Fruit fly (Drosophila melanogaster): Measurements from ENCODE around the gene CG10947.
A peak's percentile ranks its signal among the peaks of the same experiment; 100 is the strongest.

Gene CG10947

dm6 chr2L:20349671-20350539 lies 64.7 kb downstream of the CG10947 start, which contains the start of the genes La and RtGEF (continued):
- no peak for TF ChIP-seq Sp1 (GFP tag; optimal IDR thresholded peaks at IDR 0.05)

DNA sequence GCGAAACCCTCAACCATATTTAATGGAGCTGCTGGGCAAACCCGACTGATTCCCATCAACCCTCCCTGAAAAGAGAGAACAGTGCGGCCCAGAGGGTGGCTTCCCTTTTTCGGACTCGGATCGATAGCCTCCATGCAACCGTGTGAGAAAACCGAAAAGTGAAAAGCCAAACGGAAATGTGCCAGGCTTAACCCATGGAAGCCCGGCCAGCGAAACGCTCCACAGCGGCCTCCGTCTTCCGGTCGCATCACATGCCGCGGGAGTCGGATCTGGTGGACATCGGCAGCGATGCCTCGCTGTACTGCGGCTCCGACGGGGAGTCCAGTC lies 72.6 kb downstream of the CG10947 start:
- TF ChIP-seq N (GFP tag; optimal IDR thresholded peaks at IDR 0.05) (no peak), dsf (GFP tag; optimal IDR thresholded peaks at IDR 0.05; ENCODE audit: borderline replicate concordance) (no peak), foxo (GFP tag; optimal IDR thresholded peaks at IDR 0.05) (no peak), Dif (GFP tag; optimal IDR thresholded peaks at IDR 0.05; ENCODE audit: partially characterized antibody) (no peak), psq (GFP tag; optimal IDR thresholded peaks at IDR 0.05) (no peak), Hr78 (GFP tag; optimal IDR thresholded peaks at IDR 0.05) (no peak), HLH106 (tag; optimal IDR thresholded peaks at IDR 0.05) (no peak), Sp1 (GFP tag; optimal IDR thresholded peaks at IDR 0.05) (no peak), Rel (GFP tag; optimal IDR thresholded peaks at IDR 0.05) (no peak), Rel (tag; optimal IDR thresholded peaks at IDR 0.05) (no peak), fru (GFP tag; optimal IDR thresholded peaks at IDR 0.05) (no peak), h (GFP tag; optimal IDR thresholded peaks at IDR 0.05) (no peak), brk (GFP tag; optimal IDR thresholded peaks at IDR 0.05) (no peak), Abd-B (GFP tag; optimal IDR thresholded peaks at IDR 0.05) (no peak), woc (GFP tag; optimal IDR thresholded peaks at IDR 0.05) (no peak), OdsH (GFP tag; optimal IDR thresholded peaks at IDR 0.05) (no peak), Dfd (GFP tag; optimal IDR thresholded peaks at IDR 0.05) (no peak), CG32264 (GFP tag; optimal IDR thresholded peaks at IDR 0.05) (no peak), CG9705 (GFP tag; optimal IDR thresholded peaks at IDR 0.05) (no peak), pan (optimal IDR thresholded peaks at IDR 0.05) (no peak)

DNA sequence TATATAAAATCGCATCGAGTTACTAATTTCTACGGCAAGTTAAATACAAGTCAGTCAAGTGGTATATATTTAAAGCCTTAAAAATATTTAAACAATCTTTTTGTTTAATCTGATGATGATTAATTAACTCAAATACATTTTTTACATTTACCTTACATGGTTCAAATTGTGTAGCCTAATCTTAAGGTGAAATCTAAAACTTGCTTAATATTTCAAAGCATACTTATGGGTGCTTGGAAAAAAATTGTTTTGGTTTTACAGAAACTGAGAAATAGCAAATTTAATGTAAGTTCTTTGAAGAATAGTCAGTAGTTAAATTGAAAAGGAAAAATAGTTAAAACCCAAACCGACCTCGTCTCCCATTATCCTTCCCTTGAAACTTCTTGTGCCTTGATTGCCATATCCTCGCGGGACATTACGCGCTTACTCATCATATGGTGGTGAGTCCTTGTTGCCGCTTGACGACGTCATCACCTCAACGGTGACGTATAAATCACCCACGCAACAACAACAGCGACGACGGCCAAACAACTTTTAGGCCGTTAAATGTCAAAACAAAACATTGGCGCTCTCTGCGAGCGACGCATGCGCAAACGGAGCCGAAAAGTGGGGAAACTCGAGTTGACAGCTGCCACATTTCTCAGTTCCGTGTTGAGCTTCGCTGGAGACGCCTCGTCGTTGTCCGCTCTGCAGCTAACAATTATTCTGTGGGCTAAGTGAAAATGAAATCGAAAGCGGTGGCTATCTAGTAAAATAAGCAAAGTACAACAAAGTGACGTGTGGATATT lies 73.2 kb downstream of the CG10947 start:
- TF ChIP-seq sage (GFP tag; optimal IDR thresholded peaks at IDR 0.05) (no peak), Vsx2 (GFP tag; optimal IDR thresholded peaks at IDR 0.05; ENCODE audit: partially characterized antibody) (peak; percentile 68), Myc (optimal IDR thresholded peaks at IDR 0.05) (peak; percentile 80), ey (GFP tag; optimal IDR thresholded peaks at IDR 0.05) (no peak), foxo (GFP tag; optimal IDR thresholded peaks at IDR 0.05) (no peak), Abd-B (GFP tag; optimal IDR thresholded peaks at IDR 0.05) (no peak), Dif (GFP tag; optimal IDR thresholded peaks at IDR 0.05; ENCODE audit: partially characterized antibody) (no peak), OdsH (GFP tag; optimal IDR thresholded peaks at IDR 0.05) (no peak), Hr78 (GFP tag; optimal IDR thresholded peaks at IDR 0.05) (no peak), CG32264 (GFP tag; optimal IDR thresholded peaks at IDR 0.05) (no peak), N (GFP tag; optimal IDR thresholded peaks at IDR 0.05) (no peak)

DNA sequence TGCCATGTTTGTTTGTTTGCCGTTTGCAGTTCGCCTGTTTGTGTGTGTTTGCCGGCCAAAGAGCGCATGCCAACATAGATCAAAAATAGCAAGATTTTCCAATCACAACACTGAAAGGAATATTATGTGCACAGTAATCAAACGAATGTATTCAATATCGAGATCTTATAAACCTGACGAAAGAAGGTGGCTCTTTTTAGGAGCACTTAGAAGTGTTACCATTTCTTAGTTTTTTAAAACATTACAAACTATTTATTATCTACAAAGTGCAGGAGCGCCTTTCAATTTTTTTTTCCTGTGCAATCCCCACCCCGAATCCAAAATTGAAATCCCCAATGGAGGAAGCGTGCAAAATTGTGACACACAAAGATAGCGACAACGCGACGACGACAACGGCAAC lies 74.0 kb downstream of the CG10947 start:
- TF ChIP-seq brk (GFP tag; optimal IDR thresholded peaks at IDR 0.05) (no peak), Vsx2 (GFP tag; optimal IDR thresholded peaks at IDR 0.05; ENCODE audit: partially characterized antibody) (no peak), lola (GFP tag; optimal IDR thresholded peaks at IDR 0.05) (no peak), tai (GFP tag; optimal IDR thresholded peaks at IDR 0.05) (no peak), jim (GFP tag; optimal IDR thresholded peaks at IDR 0.05) (no peak), N (GFP tag; optimal IDR thresholded peaks at IDR 0.05) (no peak), dsf (GFP tag; optimal IDR thresholded peaks at IDR 0.05; ENCODE audit: borderline replicate concordance) (no peak), h (GFP tag; optimal IDR thresholded peaks at IDR 0.05) (no peak), Hnf4 (GFP tag; optimal IDR thresholded peaks at IDR 0.05) (no peak)

dm6 chr2L:20337800-20338199 lies 76.8 kb downstream of the CG10947 start:
- no peak for TF ChIP-seq Dif (GFP tag; optimal IDR thresholded peaks at IDR 0.05; ENCODE audit: partially characterized antibody)
- TF ChIP-seq h (GFP tag; optimal IDR thresholded peaks at IDR 0.05): peak; percentile 42
- TF ChIP-seq HLH106 (tag; optimal IDR thresholded peaks at IDR 0.05): no peak
- no peak for TF ChIP-seq CrebA (GFP tag; optimal IDR thresholded peaks at IDR 0.05; ENCODE audit: borderline replicate concordance)
- no peak for TF ChIP-seq jim (GFP tag; optimal IDR thresholded peaks at IDR 0.05)
- TF ChIP-seq Rel (GFP tag; optimal IDR thresholded peaks at IDR 0.05): no peak
- peak; percentile 29 for TF ChIP-seq Rel (tag; optimal IDR thresholded peaks at IDR 0.05)
- TF ChIP-seq Hr83 (GFP tag; optimal IDR thresholded peaks at IDR 0.05; ENCODE audit: poor library complexity, severe bottlenecking): no peak
- TF ChIP-seq CG9705 (GFP tag; optimal IDR thresholded peaks at IDR 0.05): no peak
- TF ChIP-seq Vsx2 (GFP tag; optimal IDR thresholded peaks at IDR 0.05; ENCODE audit: partially characterized antibody): peak; percentile 19
- peak; percentile 22 for TF ChIP-seq br (GFP tag; optimal IDR thresholded peaks at IDR 0.05)
- TF ChIP-seq GATAd (GFP tag; optimal IDR thresholded peaks at IDR 0.05): no peak
